Fruit fly (Drosophila melanogaster): Measurements from ENCODE around the gene CG14301.
A peak's percentile ranks its signal among the peaks of the same experiment; 100 is the strongest.

The CG14301 gene

DNA sequence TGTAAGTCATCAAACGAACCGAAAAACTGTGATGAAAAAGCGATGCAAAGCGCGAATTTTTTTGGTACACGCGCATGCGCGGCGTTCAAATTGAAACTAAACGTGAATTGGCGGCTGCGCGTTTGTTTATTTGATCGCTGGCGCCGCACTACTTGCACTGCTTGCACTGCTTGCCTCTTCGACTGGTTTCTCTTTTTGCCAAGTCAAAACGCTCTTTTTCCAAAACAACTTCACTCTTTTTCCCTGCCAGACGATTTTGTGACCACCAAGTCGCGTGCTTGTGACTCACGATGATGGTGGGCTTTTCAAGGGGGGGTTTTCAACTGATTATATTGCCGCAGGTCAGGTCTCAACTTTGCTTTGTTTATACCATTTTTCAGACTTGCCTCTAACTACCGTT lies 20.0 kb downstream of the CG14301 start, which contains the start of gene CG14304 (continued):
- TF ChIP-seq CG15601 (tag; optimal IDR thresholded peaks at IDR 0.05) (peak; percentile 74), amos (GFP tag; IDR thresholded peaks at IDR 0.05; ENCODE audit: partially characterized antibody) (peak; percentile 32; the same call in 1 of the 2 replicates), yki (optimal IDR thresholded peaks at IDR 0.05) (no peak), Jarid2 (GFP tag; optimal IDR thresholded peaks at IDR 0.05) (peak; percentile 35), CG7987 (GFP tag; optimal IDR thresholded peaks at IDR 0.05) (no peak), nerfin-2 (GFP tag; IDR thresholded peaks at IDR 0.05; ENCODE audit: partially characterized antibody) (no peak), stwl (tag; optimal IDR thresholded peaks at IDR 0.05) (peak; percentile 56), pan (optimal IDR thresholded peaks at IDR 0.05) (no peak), pan (GFP tag; optimal IDR thresholded peaks at IDR 0.05 in 1 of 2, IDR thresholded peaks at IDR 0.05 in 1 of 2) (no peak), Adf1 (GFP tag; IDR thresholded peaks at IDR 0.05) (peak; percentile 18; the same call in 1 of the 2 replicates), oc (tag; optimal IDR thresholded peaks at IDR 0.05) (peak; percentile 4), CG15514 (GFP tag; optimal IDR thresholded peaks at IDR 0.05) (no peak), row (GFP tag; IDR thresholded peaks at IDR 0.05) (no peak), CG13287 (GFP tag; IDR thresholded peaks at IDR 0.05; ENCODE audit: partially characterized antibody) (peak; percentile 50; the same call in 1 of the 2 replicates), Dfd (GFP tag; optimal IDR thresholded peaks at IDR 0.05) (peak in 1 of 2 experiments; percentile 39), kay (GFP tag; optimal IDR thresholded peaks at IDR 0.05) (peak; percentile 46), CG3163 (GFP tag; optimal IDR thresholded peaks at IDR 0.05) (peak; percentile 97), ftz-f1 (GFP tag; optimal IDR thresholded peaks at IDR 0.05) (no peak), CG6175 (GFP tag; IDR thresholded peaks at IDR 0.05) (0 out of 3 replicates have a peak, but pooled peaks have one; percentile 58), CG12744 (GFP tag; optimal IDR thresholded peaks at IDR 0.05) (no peak)

DNA sequence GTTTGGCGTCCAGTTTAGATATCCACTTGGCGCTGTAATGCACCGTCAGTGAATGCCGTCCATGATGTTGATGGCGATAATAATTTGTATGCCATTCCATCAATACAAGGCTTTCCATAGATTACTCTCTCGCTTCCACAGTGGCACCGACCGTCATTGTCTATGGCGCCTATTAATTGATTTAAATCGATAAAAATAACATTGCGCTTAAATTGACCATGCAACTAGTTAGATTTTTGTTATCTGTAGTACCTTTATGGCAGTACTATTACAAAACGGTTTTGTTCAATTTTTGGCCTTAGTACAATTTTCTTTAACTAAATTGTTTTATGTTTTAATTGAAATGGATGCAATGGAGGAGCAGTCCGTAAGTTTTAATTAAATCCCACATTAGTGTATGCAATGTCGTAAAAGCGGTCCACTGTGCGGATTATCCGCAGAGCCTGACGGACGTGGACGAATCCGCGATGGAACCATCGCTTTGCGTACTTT lies 21.8 kb downstream of the CG14301 start:
- TF ChIP-seq CG13775 (GFP tag; optimal IDR thresholded peaks at IDR 0.05), result peak; percentile 44
- TF ChIP-seq Mes4 (GFP tag; optimal IDR thresholded peaks at IDR 0.05), result no peak
- peak in 1 of 2 experiments; percentile 4 for TF ChIP-seq bsh (GFP tag; optimal IDR thresholded peaks at IDR 0.05)

DNA sequence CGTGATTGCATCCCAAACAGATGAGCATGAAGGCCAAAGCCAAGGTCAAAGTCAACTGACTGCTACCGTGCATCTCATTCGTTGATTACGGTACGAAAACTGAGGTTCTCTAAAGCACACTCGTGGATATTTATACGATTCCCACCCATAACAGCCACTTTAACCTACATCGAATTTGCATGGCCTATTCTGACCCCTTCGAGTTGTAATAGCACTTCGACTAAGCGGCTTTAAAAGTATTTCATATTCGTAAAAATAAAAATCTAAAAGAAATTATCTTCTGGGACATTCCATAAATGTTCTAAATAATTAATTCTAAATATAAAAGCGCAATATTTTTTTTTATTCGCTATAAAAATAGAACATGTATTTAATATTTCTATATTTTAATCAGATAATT lies 23.8 kb downstream of the CG14301 start, which contains the start of gene CG7695:
TSS of gene CG7695 (minus strand) at position 101 of the 400 bp plus-strand sequence.
- TF ChIP-seq inv (GFP tag; IDR thresholded peaks at IDR 0.05; ENCODE audit: partially characterized antibody) (no peak), CG11560 (tag; IDR thresholded peaks at IDR 0.05) (no peak), Elba2 (GFP tag; optimal IDR thresholded peaks at IDR 0.05) (no peak), CG17359 (tag; optimal IDR thresholded peaks at IDR 0.05) (no peak), CG1647 (GFP tag; optimal IDR thresholded peaks at IDR 0.05) (no peak), CG11247 (GFP tag; IDR thresholded peaks at IDR 0.05) (no peak), D19B (GFP tag; optimal IDR thresholded peaks at IDR 0.05) (no peak), CG13123 (GFP tag; optimal IDR thresholded peaks at IDR 0.05) (no peak), slou (GFP tag; optimal IDR thresholded peaks at IDR 0.05) (no peak), Dip2 (GFP tag; IDR thresholded peaks at IDR 0.05) (no peak), wor (GFP tag; IDR thresholded peaks at IDR 0.05) (no peak), Atf6 (GFP tag; IDR thresholded peaks at IDR 0.05) (no peak), Bteb2 (GFP tag; optimal IDR thresholded peaks at IDR 0.05) (no peak), TFAM (GFP tag; optimal IDR thresholded peaks at IDR 0.05) (no peak), HLH4C (GFP tag; IDR thresholded peaks at IDR 0.05; ENCODE audit: partially characterized antibody) (no peak), aop (GFP tag; IDR thresholded peaks at IDR 0.05) (no peak), CG7963 (GFP tag; IDR thresholded peaks at IDR 0.05; ENCODE audit: partially characterized antibody) (no peak)
